Worm (Caenorhabditis elegans) whole organism, L2 larva: ENCODE results near the gene mop-25.1.

Source experiments
- F13H6.1 ChIP-seq: sonication (generic microtip); optimal IDR thresholded peaks from 2 replicates; lab custom pipeline; 2016; ENCODE audit warnings: missing genetic modification characterization, missing compliant biosample characterization
- Y55F3AM.14 ChIP-seq: fragments of 200-800 bp; sonication (Bioruptor generic); optimal IDR thresholded peaks from 2 replicates; lab custom pipeline; 2018; ENCODE audit warnings: mild to moderate bottlenecking, missing genetic modification characterization, missing compliant biosample characterization
- alr-1 ChIP-seq: fragments of 150-350 bp; optimal IDR thresholded peaks from 2 replicates; lab custom pipeline; 2014; ENCODE audit warnings: missing biosample characterization, missing genetic modification characterization
- ama-1 ChIP-seq: fragments of 150-350 bp; optimal IDR thresholded peaks from 2 replicates; lab custom pipeline; 2018; ENCODE audit warnings: inconsistent platforms
- ceh-16 ChIP-seq: fragments of 150-350 bp; optimal IDR thresholded peaks from 2 replicates; lab custom pipeline; 2014; ENCODE audit warnings: missing biosample characterization, missing genetic modification characterization
- ceh-82 ChIP-seq: fragments of 150-350 bp; optimal IDR thresholded peaks from 2 replicates; lab custom pipeline; 2014; ENCODE audit warnings: missing biosample characterization, missing genetic modification characterization
- crh-2 ChIP-seq: sonication (generic microtip); optimal IDR thresholded peaks from 2 replicates; lab custom pipeline; 2017; ENCODE audit warnings: missing biosample characterization, missing genetic modification characterization
- egl-27 ChIP-seq: sonication (generic microtip); optimal IDR thresholded peaks from 3 replicates; lab custom pipeline; 2017; ENCODE audit warnings: missing biosample characterization, missing genetic modification reagents, missing genetic modification characterization
- elt-1 ChIP-seq: fragments of 150-350 bp; optimal IDR thresholded peaks from 2 replicates; lab custom pipeline; 2014; ENCODE audit warnings: missing biosample characterization, missing genetic modification characterization
- elt-3 ChIP-seq: sonication (generic microtip); optimal IDR thresholded peaks from 2 replicates; lab custom pipeline; 2017; ENCODE audit warnings: missing biosample characterization, missing genetic modification characterization
- fos-1 ChIP-seq: fragments of 150-350 bp; optimal IDR thresholded peaks from 2 replicates; lab custom pipeline; 2014; ENCODE audit warnings: missing biosample characterization, missing genetic modification characterization
- gmeb-1 ChIP-seq: fragments of 150-350 bp; optimal IDR thresholded peaks from 2 replicates; lab custom pipeline; 2014; ENCODE audit warnings: missing biosample characterization, missing genetic modification characterization
- lin-39 ChIP-seq: fragments of 150-350 bp; optimal IDR thresholded peaks from 2 replicates; lab custom pipeline; 2014; ENCODE audit warnings: missing biosample characterization, missing genetic modification reagents, missing genetic modification characterization
- lsy-2 ChIP-seq, 2 experiments: fragments of 150-350 bp in 1 of 2; sonication (generic microtip) in 1 of 2; optimal IDR thresholded peaks; 2 replicates each; lab custom pipeline; 2014 to 2017; ENCODE audit warnings: missing biosample characterization in 2 of 2, missing genetic modification characterization in 2 of 2
- mab-5 ChIP-seq: fragments of 150-350 bp; optimal IDR thresholded peaks from 2 replicates; lab custom pipeline; 2014; ENCODE audit warnings: missing biosample characterization, missing genetic modification characterization
- mbf-1 ChIP-seq: sonication (generic microtip); optimal IDR thresholded peaks from 2 replicates; lab custom pipeline; 2017; ENCODE audit warnings: missing biosample characterization, missing genetic modification characterization
- mdl-1 ChIP-seq, 2 experiments: fragments of 150-350 bp in 1 of 2; sonication (generic microtip) in 1 of 2; optimal IDR thresholded peaks; 2 replicates each; lab custom pipeline; 2017; ENCODE audit warnings: missing biosample characterization in 2 of 2, missing genetic modification characterization in 2 of 2
- nhr-10 ChIP-seq: sonication (generic microtip); optimal IDR thresholded peaks from 2 replicates; lab custom pipeline; 2017; ENCODE audit warnings: missing biosample characterization, missing genetic modification characterization
- nhr-11 ChIP-seq: fragments of 150-350 bp; optimal IDR thresholded peaks from 2 replicates; lab custom pipeline; 2014; ENCODE audit warnings: missing biosample characterization, missing genetic modification characterization
- nhr-129 ChIP-seq: fragments of 150-350 bp; optimal IDR thresholded peaks from 2 replicates; lab custom pipeline; 2014; ENCODE audit warnings: missing biosample characterization, missing genetic modification characterization
- nhr-23 ChIP-seq: fragments of 150-350 bp; optimal IDR thresholded peaks from 2 replicates; lab custom pipeline; 2014; ENCODE audit warnings: missing biosample characterization, missing genetic modification reagents, missing genetic modification characterization
- nhr-237 ChIP-seq: fragments of 150-350 bp; optimal IDR thresholded peaks from 2 replicates; lab custom pipeline; 2014; ENCODE audit warnings: missing biosample characterization, missing genetic modification characterization
- nhr-25 ChIP-seq: fragments of 150-350 bp; sonication (generic microtip); optimal IDR thresholded peaks from 3 replicates; lab custom pipeline; 2014; ENCODE audit warnings: missing biosample characterization, missing genetic modification characterization
- nhr-6 ChIP-seq: fragments of 150-350 bp; optimal IDR thresholded peaks from 2 replicates; lab custom pipeline; 2014; ENCODE audit warnings: missing biosample characterization, missing genetic modification characterization
- nhr-77 ChIP-seq: fragments of 150-350 bp; optimal IDR thresholded peaks from 2 replicates; lab custom pipeline; 2014; ENCODE audit warnings: missing biosample characterization, missing genetic modification characterization
- sem-4 ChIP-seq: fragments of 150-350 bp; optimal IDR thresholded peaks from 2 replicates; lab custom pipeline; 2014; ENCODE audit warnings: missing biosample characterization, missing genetic modification reagents, missing genetic modification characterization
- skn-1 ChIP-seq: sonication (generic microtip); optimal IDR thresholded peaks from 2 replicates; lab custom pipeline; 2017; ENCODE audit warnings: missing biosample characterization, missing genetic modification characterization
- sma-3 ChIP-seq: sonication (generic microtip); optimal IDR thresholded peaks from 2 replicates; lab custom pipeline; 2016; ENCODE audit warnings: missing genetic modification reagents, missing genetic modification characterization, missing compliant biosample characterization
- sma-9 ChIP-seq, 2 experiments: fragments of 150-350 bp in 1 of 2; sonication (generic microtip) in 1 of 2; optimal IDR thresholded peaks; 2 replicates each; lab custom pipeline; 2014 to 2016; ENCODE audit warnings: missing genetic modification characterization in 2 of 2, mild to moderate bottlenecking in 1 of 2, missing biosample characterization in 1 of 2, missing compliant biosample characterization in 1 of 2, missing genetic modification reagents in 1 of 2, moderate library complexity in 1 of 2
- snpc-4 ChIP-seq: fragments of 150-350 bp; optimal IDR thresholded peaks from 2 replicates; lab custom pipeline; 2014; ENCODE audit warnings: missing biosample characterization, missing genetic modification characterization
- unc-39 ChIP-seq: fragments of 150-350 bp; optimal IDR thresholded peaks from 2 replicates; lab custom pipeline; 2014; ENCODE audit warnings: missing biosample characterization, missing genetic modification characterization
- unc-62 ChIP-seq: fragments of 150-350 bp; optimal IDR thresholded peaks from 2 replicates; lab custom pipeline; 2014; ENCODE audit warnings: missing biosample characterization, missing genetic modification reagents, missing genetic modification characterization
- zag-1 ChIP-seq: fragments of 150-350 bp; optimal IDR thresholded peaks from 2 replicates; lab custom pipeline; 2014; ENCODE audit warnings: missing biosample characterization, missing genetic modification characterization
- ztf-1 ChIP-seq: fragments of 200-800 bp; sonication (Bioruptor generic); conservative IDR thresholded peaks from 2 replicates; pipeline ENCODE4 v1.3.6; 2022; ENCODE audit warnings: missing genetic modification characterization, missing compliant biosample characterization
- ztf-4 ChIP-seq: fragments of 150-350 bp; optimal IDR thresholded peaks from 2 replicates; lab custom pipeline; 2014; ENCODE audit warnings: missing biosample characterization, missing genetic modification characterization

Gene mop-25.1

ce11 chrX:4017576-4018309, 5.7 kb downstream of the mop-25.1 start:
- TF ChIP-seq alr-1 (tag; lab: Kevin White, UChicago) (no peak), egl-27 (tag; lab: Kevin White, UChicago) (no peak), sma-9 (GFP tag; optimal IDR thresholded peaks at IDR 0.05; lab: Kevin White, UChicago) (peak; percentile 23), sma-9 (tag; optimal IDR thresholded peaks at IDR 0.05; lab: Kevin White, UChicago) (no peak), mdl-1 (tag; optimal IDR thresholded peaks at IDR 0.05; lab: Kevin White, UChicago) (no peak), nhr-77 (tag; lab: Kevin White, UChicago) (no peak), fos-1 (tag; lab: Kevin White, UChicago) (peak; percentile 36), sma-3 (no peak)

ce11 chrX:4018566-4019182, 6.7 kb downstream of the mop-25.1 start:
- TF ChIP-seq fos-1 (tag; lab: Kevin White, UChicago) = peak; percentile 53
- TF ChIP-seq lin-39 (tag; lab: Kevin White, UChicago) = no peak
- no peak for TF ChIP-seq ceh-82
- TF ChIP-seq crh-2 = peak; percentile 43
- TF ChIP-seq sma-9 (GFP tag; optimal IDR thresholded peaks at IDR 0.05; lab: Kevin White, UChicago) = peak; percentile 45
- no peak for TF ChIP-seq sma-9 (tag; optimal IDR thresholded peaks at IDR 0.05; lab: Kevin White, UChicago)
- TF ChIP-seq nhr-10 (tag; lab: Kevin White, UChicago) = no peak
- TF ChIP-seq elt-1 (tag; lab: Kevin White, UChicago) = no peak
- no peak for TF ChIP-seq nhr-11
- peak in 1 of 2 experiments; percentile 1 for TF ChIP-seq mdl-1 (tag; optimal IDR thresholded peaks at IDR 0.05; lab: Kevin White, UChicago)
- TF ChIP-seq skn-1 (tag; lab: Kevin White, UChicago) = peak; percentile 5
- no peak for TF ChIP-seq sem-4 (tag; lab: Kevin White, UChicago)
- no peak for TF ChIP-seq gmeb-1 (tag; lab: Kevin White, UChicago)
- TF ChIP-seq snpc-4 (tag; lab: Kevin White, UChicago) = no peak
- TF ChIP-seq nhr-23 (tag; lab: Kevin White, UChicago) = no peak
- TF ChIP-seq Y55F3AM.14 (GFP tag; lab: Kevin White, UChicago) = no peak
- TF ChIP-seq unc-62 (GFP tag; lab: Kevin White, UChicago) = no peak
- no peak for TF ChIP-seq mab-5
- TF ChIP-seq ceh-16 (tag; lab: Kevin White, UChicago) = no peak
- peak; percentile 51 for TF ChIP-seq F13H6.1
- TF ChIP-seq nhr-6 (tag; lab: Kevin White, UChicago) = no peak
- no peak for TF ChIP-seq zag-1 (tag; lab: Kevin White, UChicago)
- TF ChIP-seq ztf-4 (tag; lab: Kevin White, UChicago) = no peak
- peak; percentile 19 for TF ChIP-seq nhr-25
- no peak for TF ChIP-seq mbf-1 (tag; lab: Kevin White, UChicago)
- peak in 1 of 2 experiments; percentile 21 for TF ChIP-seq lsy-2 (tag; optimal IDR thresholded peaks at IDR 0.05; lab: Kevin White, UChicago)
- TF ChIP-seq nhr-237 = no peak
- peak; percentile 12 for TF ChIP-seq sma-3
- TF ChIP-seq nhr-129 = peak; percentile 41

- TF ChIP-seq nhr-129 (peak; percentile 17), ceh-82 (no peak)
Measured at ce11 chrX:4021967-4022366, 9.9 kb downstream of the mop-25.1 start, which contains the start of gene acr-10. Gene acr-10, plus strand, starts transcription at chrX:4022267.

- TF ChIP-seq sem-4 (tag; lab: Kevin White, UChicago) (no peak), ztf-4 (tag; lab: Kevin White, UChicago) (no peak), Y55F3AM.14 (GFP tag; lab: Kevin White, UChicago) (no peak), lin-39 (tag; lab: Kevin White, UChicago) (no peak), snpc-4 (tag; lab: Kevin White, UChicago) (no peak), nhr-129 (no peak), elt-3 (tag; lab: Kevin White, UChicago) (no peak), unc-39 (no peak), ama-1 (no peak), ztf-1 (GFP tag; lab: Robert Waterston, UW) (no peak), egl-27 (tag; lab: Kevin White, UChicago) (no peak), nhr-11 (no peak), skn-1 (tag; lab: Kevin White, UChicago) (no peak), nhr-6 (tag; lab: Kevin White, UChicago) (no peak), sma-3 (no peak), mbf-1 (tag; lab: Kevin White, UChicago) (no peak), mab-5 (no peak), lsy-2 (tag; optimal IDR thresholded peaks at IDR 0.05; lab: Kevin White, UChicago) (no peak)
Measured at ce11 chrX:4061968-4062367, 49.9 kb downstream of the mop-25.1 start.
